Worm (Caenorhabditis elegans) whole organism, L2 larva: Measurements from ENCODE around the gene dod-21.

ENCODE experiments used
- Y55F3AM.14 ChIP-seq: fragments of 200-800 bp; sonication (Bioruptor generic); optimal IDR thresholded peaks from 2 replicates; lab custom pipeline; 2018; ENCODE audit warnings: mild to moderate bottlenecking, missing genetic modification characterization, missing compliant biosample characterization
- nhr-11 ChIP-seq: fragments of 150-350 bp; optimal IDR thresholded peaks from 2 replicates; lab custom pipeline; 2014; ENCODE audit warnings: missing biosample characterization, missing genetic modification characterization

- no peak for TF ChIP-seq nhr-11 (tag; lab: Kevin White, UChicago)
- no peak for TF ChIP-seq Y55F3AM.14 (GFP tag; lab: Kevin White, UChicago)
These were observed 49.4 kb downstream of the dod-21 start, which contains the start of gene K10D11.3 for ce11 chrIV:12985961-12986360.
